Worm (Caenorhabditis elegans) whole organism, young adult: ENCODE results near the gene yars-2.

Experiments
- B0019.2 ChIP-seq: fragments of 200-800 bp; sonication (Bioruptor generic); conservative IDR thresholded peaks from 2 replicates; pipeline ENCODE4 v1.3.6; 2022; ENCODE audit warnings: missing genetic modification reagents, missing genetic modification characterization, missing compliant biosample characterization
- B0261.1 ChIP-seq: sonication (generic microtip); optimal IDR thresholded peaks from 2 replicates; lab custom pipeline; 2016; ENCODE audit warnings: mild to moderate bottlenecking, missing genetic modification characterization, moderate library complexity, missing compliant biosample characterization
- C17E4.6 ChIP-seq: fragments of 200-800 bp; sonication (Bioruptor generic); IDR thresholded peaks from 2 replicates; pipeline ENCODE4 v1.3.6; 2022; ENCODE audit warnings: missing genetic modification reagents, missing genetic modification characterization, missing compliant biosample characterization
- F10E7.11 ChIP-seq: sonication (generic microtip); optimal IDR thresholded peaks from 2 replicates; lab custom pipeline; 2017; ENCODE audit warnings: mild to moderate bottlenecking, missing genetic modification characterization, moderate library complexity, missing compliant biosample characterization
- F33H1.4 ChIP-seq: fragments of 200-800 bp; sonication (Bioruptor generic); IDR thresholded peaks from 2 replicates; pipeline ENCODE4 v1.3.6; 2022; ENCODE audit warnings: missing genetic modification reagents, missing genetic modification characterization, missing compliant biosample characterization
- F39B2.1 ChIP-seq: fragments of 200-800 bp; sonication (Bioruptor generic); IDR thresholded peaks from 2 replicates; pipeline ENCODE4 v1.3.6; 2022; ENCODE audit warnings: missing genetic modification reagents, missing genetic modification characterization, missing compliant biosample characterization
- akir-1 ChIP-seq: fragments of 200-800 bp; sonication (Bioruptor generic); optimal IDR thresholded peaks from 2 replicates; lab custom pipeline; 2018; ENCODE audit warnings: mild to moderate bottlenecking, missing genetic modification characterization, moderate library complexity, missing compliant biosample characterization
- ama-1 ChIP-seq, 3 experiments: fragments of 150-350 bp in 1 of 3; sonication (generic microtip) in 2 of 3; optimal IDR thresholded peaks; 2 replicates each; lab custom pipeline; 2014 to 2018; ENCODE audit warnings: missing biosample characterization in 2 of 3, missing genetic modification characterization in 2 of 3, missing genetic modification reagents in 2 of 3
- aptf-2 ChIP-seq: fragments of 200-800 bp; sonication (Bioruptor generic); conservative IDR thresholded peaks from 2 replicates; pipeline ENCODE4 v1.3.6; 2022; ENCODE audit warnings: missing genetic modification reagents, missing genetic modification characterization, missing compliant biosample characterization
- atf-7 ChIP-seq: sonication (generic microtip); optimal IDR thresholded peaks from 2 replicates; lab custom pipeline; 2017; ENCODE audit warnings: mild to moderate bottlenecking, missing genetic modification characterization, missing compliant biosample characterization
- athp-1 ChIP-seq: sonication (generic microtip); optimal IDR thresholded peaks from 2 replicates; lab custom pipeline; 2017; ENCODE audit warnings: mild to moderate bottlenecking, missing genetic modification characterization, missing compliant biosample characterization
- attf-6 ChIP-seq: fragments of 200-800 bp; sonication (Bioruptor generic); IDR thresholded peaks from 2 replicates; pipeline ENCODE4 v1.3.6; 2022; ENCODE audit warnings: missing genetic modification reagents, missing genetic modification characterization, missing compliant biosample characterization
- ccch-3 ChIP-seq: fragments of 200-800 bp; sonication (Bioruptor generic); optimal IDR thresholded peaks from 2 replicates; lab custom pipeline; 2018; ENCODE audit warnings: mild to moderate bottlenecking, missing genetic modification characterization, missing compliant biosample characterization
- cebp-1 ChIP-seq, 2 experiments: fragments of 200-800 bp in 1 of 2; sonication (Bioruptor generic) in 1 of 2; sonication (generic microtip) in 1 of 2; IDR thresholded peaks in 1 of 2; optimal IDR thresholded peaks in 1 of 2; 2 replicates each; pipeline versions ENCODE4 v1.3.6 to Lab custom; 2017 to 2022; ENCODE audit warnings: missing compliant biosample characterization in 2 of 2, missing genetic modification characterization in 2 of 2, mild to moderate bottlenecking in 1 of 2, missing genetic modification reagents in 1 of 2, moderate library complexity in 1 of 2
- ceh-100 ChIP-seq: fragments of 200-800 bp; sonication (Bioruptor generic); IDR thresholded peaks from 2 replicates; pipeline ENCODE4 v1.3.6; 2022; ENCODE audit warnings: missing genetic modification reagents, missing genetic modification characterization, missing compliant biosample characterization
- ceh-58 ChIP-seq: fragments of 200-800 bp; sonication (Bioruptor generic); IDR thresholded peaks from 2 replicates; pipeline ENCODE4 v1.3.6; 2022; ENCODE audit warnings: missing genetic modification characterization, missing compliant biosample characterization
- ceh-91 ChIP-seq: fragments of 200-800 bp; sonication (Bioruptor generic); IDR thresholded peaks from 2 replicates; pipeline ENCODE4 v1.3.6; 2022; ENCODE audit warnings: missing genetic modification reagents, missing genetic modification characterization, missing compliant biosample characterization
- die-1 ChIP-seq: sonication (generic microtip); optimal IDR thresholded peaks from 2 replicates; lab custom pipeline; 2016; ENCODE audit warnings: missing genotype, mild to moderate bottlenecking, missing genetic modification characterization, missing compliant biosample characterization
- dpl-1 ChIP-seq: fragments of 150-350 bp; optimal IDR thresholded peaks from 2 replicates; lab custom pipeline; 2014; ENCODE audit warnings: missing biosample characterization, missing genetic modification reagents, missing genetic modification characterization
- efl-1 ChIP-seq: fragments of 150-350 bp; optimal IDR thresholded peaks from 2 replicates; lab custom pipeline; 2014; ENCODE audit warnings: missing biosample characterization, missing genetic modification reagents, missing genetic modification characterization
- egl-18 ChIP-seq: fragments of 200-800 bp; sonication (Bioruptor generic); IDR thresholded peaks from 2 replicates; pipeline ENCODE4 v1.3.6; 2022; ENCODE audit warnings: missing genetic modification reagents, missing genetic modification characterization, missing compliant biosample characterization
- hmg-1.2 ChIP-seq: fragments of 200-800 bp; sonication (Bioruptor generic); IDR thresholded peaks from 2 replicates; pipeline ENCODE4 v1.3.6; 2022; ENCODE audit warnings: missing genetic modification reagents, missing genetic modification characterization, missing compliant biosample characterization
- hrde-1 ChIP-seq: sonication (generic microtip); optimal IDR thresholded peaks from 2 replicates; lab custom pipeline; 2016; ENCODE audit warnings: missing genetic modification characterization, mild to moderate bottlenecking, missing compliant biosample characterization, moderate library complexity, missing genotype, missing genetic modification reagents, borderline replicate concordance
- hsf-1 ChIP-seq: fragments of 200-800 bp; sonication (Bioruptor generic); IDR thresholded peaks from 2 replicates; pipeline ENCODE4 v1.3.6; 2022; ENCODE audit warnings: missing genetic modification reagents, missing genetic modification characterization, missing compliant biosample characterization
- lag-1 ChIP-seq: fragments of 200-800 bp; sonication (Bioruptor generic); IDR thresholded peaks from 2 replicates; pipeline ENCODE4 v1.3.6; 2022; ENCODE audit warnings: missing genetic modification reagents, missing genetic modification characterization, missing compliant biosample characterization
- lin-26 ChIP-seq: fragments of 200-800 bp; sonication (Bioruptor generic); IDR thresholded peaks from 2 replicates; pipeline ENCODE4 v1.3.6; 2022; ENCODE audit warnings: missing genetic modification reagents, missing genetic modification characterization, missing compliant biosample characterization
- lsl-1 ChIP-seq: fragments of 200-800 bp; sonication (Bioruptor generic); optimal IDR thresholded peaks from 2 replicates; lab custom pipeline; 2018; ENCODE audit warnings: mild to moderate bottlenecking, missing genetic modification characterization, moderate library complexity, missing compliant biosample characterization
- madf-6 ChIP-seq: fragments of 200-800 bp; sonication (Bioruptor generic); IDR thresholded peaks from 2 replicates; pipeline ENCODE4 v1.3.6; 2022; ENCODE audit warnings: missing genetic modification reagents, missing genetic modification characterization, missing compliant biosample characterization
- madf-8 ChIP-seq: fragments of 200-800 bp; sonication (Bioruptor generic); conservative IDR thresholded peaks from 2 replicates; pipeline ENCODE4 v1.3.6; 2022; ENCODE audit warnings: missing genetic modification reagents, missing genetic modification characterization, missing compliant biosample characterization
- nhr-90 ChIP-seq: sonication (generic microtip); optimal IDR thresholded peaks from 2 replicates; lab custom pipeline; 2016; ENCODE audit warnings: missing genotype, mild to moderate bottlenecking, missing genetic modification characterization, missing compliant biosample characterization
- pha-4 ChIP-seq: fragments of 150-350 bp; sonication (generic microtip); optimal IDR thresholded peaks from 2 replicates; lab custom pipeline; 2014; ENCODE audit warnings: missing biosample characterization, missing genetic modification reagents, missing genetic modification characterization
- rcor-1 ChIP-seq: fragments of 200-800 bp; sonication (Bioruptor generic); IDR thresholded peaks from 2 replicates; pipeline ENCODE4 v1.3.6; 2022; ENCODE audit warnings: missing genetic modification reagents, missing genetic modification characterization, missing compliant biosample characterization
- rec-8 ChIP-seq, 2 experiments: sonication (generic microtip); optimal IDR thresholded peaks; 2 replicates each; lab custom pipeline; 2016; ENCODE audit warnings: mild to moderate bottlenecking in 2 of 2, missing genetic modification characterization in 2 of 2, missing genetic modification reagents in 2 of 2, missing genotype in 2 of 2, missing biosample characterization in 1 of 2, missing compliant biosample characterization in 1 of 2, moderate library complexity in 1 of 2
- sdz-38 ChIP-seq: sonication (generic microtip); optimal IDR thresholded peaks from 2 replicates; lab custom pipeline; 2016; ENCODE audit warnings: missing genotype, missing genetic modification characterization, missing compliant biosample characterization
- snpc-1.3 ChIP-seq: sonication (generic microtip); optimal IDR thresholded peaks from 2 replicates; lab custom pipeline; 2017; ENCODE audit warnings: missing genetic modification characterization, mild to moderate bottlenecking, missing compliant biosample characterization, antibody characterized with exemption, moderate library complexity, missing genotype, missing genetic modification reagents; ENCODE audit not compliant: insufficient read depth
- snpc-3.4 ChIP-seq: sonication (generic microtip); optimal IDR thresholded peaks from 2 replicates; lab custom pipeline; 2017; ENCODE audit warnings: missing genetic modification characterization, mild to moderate bottlenecking, missing compliant biosample characterization, antibody characterized with exemption, moderate library complexity, missing genotype, missing genetic modification reagents
- snpc-4 ChIP-seq, 5 experiments: fragments of 150-350 bp in 1 of 5; sonication (generic microtip) in 4 of 5; optimal IDR thresholded peaks; 2 replicates each; lab custom pipeline; 2014 to 2018; ENCODE audit warnings: missing genetic modification characterization in 5 of 5, missing biosample characterization in 3 of 5, antibody characterized with exemption in 2 of 5, mild to moderate bottlenecking in 2 of 5, missing compliant biosample characterization in 2 of 5, missing genotype in 2 of 5, moderate library complexity in 2 of 5, missing genetic modification reagents in 1 of 5
- tbx-9 ChIP-seq: sonication (generic microtip); optimal IDR thresholded peaks from 2 replicates; lab custom pipeline; 2016; ENCODE audit warnings: borderline replicate concordance, missing genetic modification characterization, inconsistent platforms, missing compliant biosample characterization
- tlf-1 ChIP-seq: fragments of 200-800 bp; sonication (Bioruptor generic); optimal IDR thresholded peaks from 2 replicates; lab custom pipeline; 2018; ENCODE audit warnings: mild to moderate bottlenecking, missing genetic modification characterization, missing compliant biosample characterization
- unc-130 ChIP-seq: sonication (generic microtip); optimal IDR thresholded peaks from 2 replicates; lab custom pipeline; 2016; ENCODE audit warnings: missing genetic modification reagents, missing genetic modification characterization, missing compliant biosample characterization
- xnd-1 ChIP-seq: sonication (generic microtip); optimal IDR thresholded peaks from 2 replicates; lab custom pipeline; 2016; ENCODE audit warnings: missing genotype, missing genetic modification reagents, missing genetic modification characterization, missing compliant biosample characterization
- zfh-2 ChIP-seq: fragments of 200-800 bp; sonication (Bioruptor generic); conservative IDR thresholded peaks from 2 replicates; pipeline ENCODE4 v1.3.6; 2022; ENCODE audit warnings: missing genetic modification reagents, missing genetic modification characterization, missing compliant biosample characterization
- zim-3 ChIP-seq: sonication (generic microtip); optimal IDR thresholded peaks from 2 replicates; lab custom pipeline; 2017; ENCODE audit warnings: mild to moderate bottlenecking, missing genetic modification characterization, moderate library complexity, missing compliant biosample characterization

yars-2 gene

DNA sequence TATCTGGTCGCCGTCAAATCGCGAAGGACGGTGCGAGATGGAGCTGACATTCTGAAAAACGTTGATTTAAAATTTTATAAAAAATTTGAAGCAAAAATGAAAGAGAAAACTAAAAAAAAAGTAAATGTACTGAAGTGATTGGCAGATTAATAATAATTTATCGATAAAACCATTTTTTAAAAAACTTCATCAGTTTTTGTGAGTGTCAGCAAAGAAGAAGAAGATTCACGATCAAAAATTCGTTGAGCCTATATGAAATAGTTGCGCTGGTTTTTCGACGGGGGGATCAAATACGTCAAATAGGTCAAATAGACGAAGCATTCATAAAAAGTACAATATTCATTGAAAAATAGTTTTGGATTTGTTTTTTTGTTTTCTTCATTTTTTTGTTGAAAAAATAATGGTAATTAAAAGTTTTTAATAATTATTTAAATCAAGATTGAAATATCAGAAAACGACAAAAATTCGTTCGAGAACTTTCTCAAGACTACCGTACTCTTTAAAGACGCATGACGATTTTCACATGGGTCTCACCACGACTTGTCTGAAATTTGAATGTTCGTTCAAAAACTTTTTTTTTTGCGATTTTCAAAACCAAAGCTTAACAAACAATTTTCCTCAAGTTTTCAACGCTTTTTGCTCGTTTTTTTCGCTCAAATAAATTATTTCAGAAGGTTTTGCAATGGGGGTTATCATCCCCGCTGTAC is 48.1 kb upstream of the yars-2 start, which contains the start of the genes memi-1 and cyp-31A3 (continued):
- TF ChIP-seq ceh-91 (GFP tag; lab: Robert Waterston, UW) (peak; percentile 77), akir-1 (GFP tag; lab: Kevin White, UChicago) (no peak), snpc-1.3 (tag; lab: Kevin White, UChicago) (peak; percentile 52), madf-8 (GFP tag; lab: Robert Waterston, UW) (peak; percentile 87), tlf-1 (GFP tag; lab: Kevin White, UChicago) (peak; percentile 54), madf-6 (peak; percentile 96), efl-1 (GFP tag; lab: Kevin White, UChicago) (peak; percentile 32), snpc-3.4 (peak; percentile 81), attf-6 (GFP tag; lab: Robert Waterston, UW) (peak; percentile 44; the same call in 1 of the 2 replicates), dpl-1 (no peak), rec-8 (tag; optimal IDR thresholded peaks at IDR 0.05; lab: Kevin White, UChicago) (no peak)
- TF ChIP-seq, all 124 proteins: peak for 22

DNA sequence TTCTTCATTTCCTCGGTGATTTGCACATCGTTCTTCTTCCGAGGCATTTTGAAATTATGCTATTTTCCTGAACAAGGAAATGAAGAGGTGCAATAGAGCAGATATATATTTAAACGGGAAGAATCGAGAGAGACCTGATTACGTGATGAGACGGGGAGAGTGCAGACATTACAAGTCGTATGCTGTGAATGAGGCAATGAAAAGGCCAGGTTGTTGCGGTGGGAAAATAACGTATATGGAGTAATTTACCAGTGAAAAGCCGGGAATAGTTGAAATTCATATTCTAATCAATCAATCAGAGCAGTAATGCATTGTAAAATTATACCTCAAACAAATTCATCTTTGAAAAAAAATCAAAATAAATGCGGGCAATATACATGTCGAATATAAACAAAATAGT is 46.2 kb upstream of the yars-2 start, which contains the start of gene Y17G9B.8:
TSS of gene Y17G9B.8 (minus strand) at position 182 of the 400 bp plus-strand sequence.
- TF ChIP-seq lag-1, result no peak
- no peak for TF ChIP-seq ccch-3
- no peak for TF ChIP-seq zfh-2 (GFP tag; lab: Robert Waterston, UW)
- peak; percentile 23 for TF ChIP-seq lsl-1 (GFP tag; lab: Kevin White, UChicago)
- TF ChIP-seq hmg-1.2 (GFP tag; lab: Robert Waterston, UW), result peak; percentile 44; the same call in 1 of the 2 replicates
- peak; percentile 32 for TF ChIP-seq xnd-1 (tag; lab: Kevin White, UChicago)
- TF ChIP-seq cebp-1 (GFP tag; IDR thresholded peaks at IDR 0.05; lab: Robert Waterston, UW), result no peak
- TF ChIP-seq cebp-1 (tag; optimal IDR thresholded peaks at IDR 0.05; lab: Kevin White, UChicago), result peak; percentile 11
- no peak for TF ChIP-seq B0019.2 (GFP tag; lab: Robert Waterston, UW)
- TF ChIP-seq atf-7 (tag; lab: Kevin White, UChicago), result no peak
- no peak for TF ChIP-seq snpc-4 (GFP tag; optimal IDR thresholded peaks at IDR 0.05; lab: Kevin White, UChicago)
- peak in 1 of 4 experiments; percentile 66 for TF ChIP-seq snpc-4 (tag; optimal IDR thresholded peaks at IDR 0.05; lab: Kevin White, UChicago)
- TF ChIP-seq egl-18 (GFP tag; lab: Robert Waterston, UW), result no peak
- TF ChIP-seq zim-3, result no peak
- no peak for TF ChIP-seq B0261.1 (tag; lab: Kevin White, UChicago)
- peak; percentile 10 for TF ChIP-seq athp-1 (tag; lab: Kevin White, UChicago)
- no peak for TF ChIP-seq C17E4.6 (GFP tag; lab: Robert Waterston, UW)
- TF ChIP-seq hrde-1, result no peak
- TF ChIP-seq madf-8 (GFP tag; lab: Robert Waterston, UW), result no peak
- no peak for TF ChIP-seq ceh-58
- TF ChIP-seq tbx-9 (tag; lab: Kevin White, UChicago), result no peak
- no peak for TF ChIP-seq nhr-90 (tag; lab: Kevin White, UChicago)
- peak; percentile 83 for TF ChIP-seq hsf-1 (GFP tag; lab: Robert Waterston, UW)
- TF ChIP-seq F33H1.4, result no peak
- no peak for TF ChIP-seq pha-4 (tag; lab: Kevin White, UChicago)
- TF ChIP-seq lin-26 (GFP tag; lab: Robert Waterston, UW), result peak; percentile 44; the same call in 1 of the 2 replicates
- peak; percentile 25 for TF ChIP-seq die-1 (tag; lab: Kevin White, UChicago)
- TF ChIP-seq ama-1 (optimal IDR thresholded peaks at IDR 0.05; lab: Kevin White, UChicago), result no peak
- TF ChIP-seq ama-1 (GFP tag; optimal IDR thresholded peaks at IDR 0.05; lab: Kevin White, UChicago), result no peak
- TF ChIP-seq madf-6, result peak; percentile 55; the same call in 1 of the 2 replicates
- TF ChIP-seq sdz-38 (tag; lab: Kevin White, UChicago), result no peak
- TF ChIP-seq ceh-100 (GFP tag; lab: Robert Waterston, UW), result no peak
- TF ChIP-seq unc-130 (GFP tag; lab: Kevin White, UChicago), result no peak
- no peak for TF ChIP-seq F10E7.11 (tag; lab: Kevin White, UChicago)
- TF ChIP-seq F39B2.1, result 0 out of 2 replicates have a peak, but pooled peaks have one; percentile 24
- TF ChIP-seq aptf-2 (GFP tag; lab: Robert Waterston, UW), result no peak
- TF ChIP-seq rcor-1 (GFP tag; lab: Robert Waterston, UW), result peak; percentile 40; the same call in 1 of the 2 replicates
